Worm (Caenorhabditis elegans): ENCODE results near the gene Y69F12A.1.

The Y69F12A.1 gene

ce11 chrIII:7484765-7485164, 28.0 kb downstream of the Y69F12A.1 start:
- TF ChIP-seq F52B5.7 (tag; optimal IDR thresholded peaks at IDR 0.05) (no peak), madf-8 (GFP tag; conservative IDR thresholded peaks at IDR 0.05) (no peak), snpc-1.1 (tag; optimal IDR thresholded peaks at IDR 0.05; ENCODE audit: insufficient read depth) (no peak)

- TF ChIP-seq nfya-1 (tag; optimal IDR thresholded peaks at IDR 0.05; ENCODE audit: borderline replicate concordance, insufficient read depth) (no peak), lin-40 (tag; optimal IDR thresholded peaks at IDR 0.05) (peak; percentile 10), nhr-80 (tag; optimal IDR thresholded peaks at IDR 0.05) (no peak), somi-1 (GFP tag; optimal IDR thresholded peaks at IDR 0.05) (peak; percentile 33), ceh-100 (GFP tag; IDR thresholded peaks at IDR 0.05) (no peak), ztf-26 (tag; optimal IDR thresholded peaks at IDR 0.05) (peak; percentile 61)
These were observed 31.6 kb downstream of the Y69F12A.1 start for ce11 chrIII:7488303-7488702.

ce11 chrIII:7489055-7489534, 32.4 kb downstream of the Y69F12A.1 start, which contains the start of gene mup-4:
TSS of gene mup-4 (minus strand) at chrIII:7489105.
- no peak for TF ChIP-seq dox-1 (GFP tag; IDR thresholded peaks at IDR 0.05)
- no peak for TF ChIP-seq lsy-27 (tag; optimal IDR thresholded peaks at IDR 0.05; ENCODE audit: borderline replicate concordance, insufficient read depth)
- no peak for TF ChIP-seq K11D2.4 (GFP tag; IDR thresholded peaks at IDR 0.05)
- TF ChIP-seq hmg-1.2 (GFP tag; IDR thresholded peaks at IDR 0.05): peak; percentile 78

ce11 chrIII:7490061-7490460, 33.3 kb downstream of the Y69F12A.1 start:
- TF ChIP-seq unc-62 (GFP tag; optimal IDR thresholded peaks at IDR 0.05) (no peak), nhr-179 (tag; optimal IDR thresholded peaks at IDR 0.05) (no peak), tbp1 (GFP tag; optimal IDR thresholded peaks at IDR 0.05) (no peak), lin-26 (GFP tag; IDR thresholded peaks at IDR 0.05) (no peak), snpc-3.4 (tag; optimal IDR thresholded peaks at IDR 0.05) (no peak), ztf-18 (tag; optimal IDR thresholded peaks at IDR 0.05) (no peak), K12H6.12 (tag; optimal IDR thresholded peaks at IDR 0.05) (no peak), dpff-1 (tag; optimal IDR thresholded peaks at IDR 0.05) (no peak), Y56A3A.18 (GFP tag; IDR thresholded peaks at IDR 0.05) (no peak), B0019.2 (GFP tag; conservative IDR thresholded peaks at IDR 0.05) (no peak), mcd-1 (GFP tag; IDR thresholded peaks at IDR 0.05) (no peak), chd-7 (tag; optimal IDR thresholded peaks at IDR 0.05) (no peak), nfya-2 (GFP tag; IDR thresholded peaks at IDR 0.05) (no peak), ztf-25 (GFP tag; IDR thresholded peaks at IDR 0.05) (no peak), nhr-90 (tag; optimal IDR thresholded peaks at IDR 0.05) (no peak), somi-1 (GFP tag; optimal IDR thresholded peaks at IDR 0.05) (no peak), lin-35 (GFP tag; optimal IDR thresholded peaks at IDR 0.05) (no peak), madf-8 (GFP tag; conservative IDR thresholded peaks at IDR 0.05) (no peak), mxl-1 (tag; optimal IDR thresholded peaks at IDR 0.05) (no peak), Y53G8AR.9 (GFP tag; conservative IDR thresholded peaks at IDR 0.05) (no peak)

ce11 chrIII:7491931-7492330, 35.2 kb downstream of the Y69F12A.1 start:
- TF ChIP-seq ztf-22 (GFP tag; optimal IDR thresholded peaks at IDR 0.05) (no peak), let-526 (GFP tag; IDR thresholded peaks at IDR 0.05) (no peak), attf-3 (GFP tag; conservative IDR thresholded peaks at IDR 0.05) (no peak), pbrm-1 (GFP tag; IDR thresholded peaks at IDR 0.05) (no peak), Y67H2A.10 (GFP tag; conservative IDR thresholded peaks at IDR 0.05) (no peak), B0336.3 (GFP tag; IDR thresholded peaks at IDR 0.05) (no peak), ceh-91 (GFP tag; IDR thresholded peaks at IDR 0.05) (no peak), T07F8.4 (tag; optimal IDR thresholded peaks at IDR 0.05) (no peak), gei-17 (GFP tag; optimal IDR thresholded peaks at IDR 0.05) (no peak), mel-28 (tag; optimal IDR thresholded peaks at IDR 0.05; ENCODE audit: borderline replicate concordance) (no peak), B0261.1 (tag; optimal IDR thresholded peaks at IDR 0.05) (no peak), rec-8 (tag; optimal IDR thresholded peaks at IDR 0.05) (no peak)

All from whole organism, young adult.